Fruit fly (Drosophila melanogaster) whole organism, prepupa: ENCODE data around the gene Gr64c.

Experiments used
- CG10631 ChIP-seq: fragments of 200-800 bp; sonication (Bioruptor generic); optimal IDR thresholded peaks from 2 replicates; lab custom pipeline; 2016; ENCODE audit warnings: missing biosample characterization, missing genetic modification characterization
- CG10669 ChIP-seq: fragments of 200-800 bp; sonication (Bioruptor generic); optimal IDR thresholded peaks from 3 replicates; lab custom pipeline; 2018; ENCODE audit warnings: missing biosample characterization, mild to moderate bottlenecking, missing genetic modification characterization, moderate library complexity
- CG11294 ChIP-seq: fragments of 200-800 bp; sonication (Bioruptor generic); IDR thresholded peaks from 2 replicates; pipeline ENCODE4 v1.3.6; 2022; ENCODE audit warnings: missing biosample characterization, missing genetic modification characterization
- CG1621 ChIP-seq: fragments of 200-800 bp; sonication (Bioruptor generic); optimal IDR thresholded peaks from 3 replicates; lab custom pipeline; 2018; ENCODE audit warnings: missing biosample characterization, mild to moderate bottlenecking, missing genetic modification characterization
- CG16779 ChIP-seq: fragments of 200-800 bp; sonication (Bioruptor generic); optimal IDR thresholded peaks from 3 replicates; lab custom pipeline; 2017; ENCODE audit warnings: missing biosample characterization, mild to moderate bottlenecking, missing genetic modification characterization
- CG3032 ChIP-seq: fragments of 200-800 bp; optimal IDR thresholded peaks from 2 replicates; lab custom pipeline; 2019; ENCODE audit warnings: missing biosample characterization, mild to moderate bottlenecking, missing genetic modification characterization, moderate library complexity
- CG32006 ChIP-seq: fragments of 200-800 bp; sonication (Bioruptor generic); optimal IDR thresholded peaks from 3 replicates; lab custom pipeline; 2017; ENCODE audit warnings: missing biosample characterization, mild to moderate bottlenecking, missing genetic modification characterization
- CG4318 ChIP-seq: fragments of 200-800 bp; sonication (Bioruptor generic); optimal IDR thresholded peaks from 3 replicates; lab custom pipeline; 2017; ENCODE audit warnings: missing biosample characterization, mild to moderate bottlenecking, missing genetic modification characterization
- CG6163 ChIP-seq: fragments of 200-800 bp; sonication (Bioruptor generic); IDR thresholded peaks from 3 replicates; pipeline ENCODE4 v1.3.6; 2022; ENCODE audit warnings: missing biosample characterization, missing genetic modification characterization
- CG6792 ChIP-seq: fragments of 200-800 bp; sonication (Bioruptor generic); optimal IDR thresholded peaks from 3 replicates; lab custom pipeline; 2016; ENCODE audit warnings: missing biosample characterization, missing genetic modification characterization
- CG8119 ChIP-seq: fragments of 200-800 bp; sonication (Bioruptor generic); IDR thresholded peaks from 3 replicates; pipeline ENCODE4 v1.3.6; 2022; ENCODE audit warnings: missing biosample characterization, missing genetic modification characterization
- CG8319 ChIP-seq: fragments of 200-800 bp; sonication (Bioruptor generic); optimal IDR thresholded peaks from 3 replicates; lab custom pipeline; 2016; ENCODE audit warnings: missing biosample characterization, missing genetic modification characterization
- CG8632 ChIP-seq: fragments of 200-800 bp; sonication (Bioruptor generic); optimal IDR thresholded peaks from 3 replicates; lab custom pipeline; 2016; ENCODE audit warnings: missing biosample characterization, missing genetic modification characterization
- CG9139 ChIP-seq: fragments of 200-800 bp; sonication (Bioruptor generic); optimal IDR thresholded peaks from 3 replicates; lab custom pipeline; 2017; ENCODE audit warnings: missing biosample characterization, mild to moderate bottlenecking, missing genetic modification characterization
- Eip75B ChIP-seq: fragments of 200-800 bp; sonication (Bioruptor generic); optimal IDR thresholded peaks from 3 replicates; lab custom pipeline; 2016; ENCODE audit warnings: missing biosample characterization, missing genetic modification characterization
- Eip78C ChIP-seq: fragments of 200-800 bp; sonication (Bioruptor generic); peaks from one replicate; lab custom pipeline; 2016; ENCODE audit warnings: missing biosample characterization, missing genetic modification characterization
- Ets21C ChIP-seq: fragments of 200-800 bp; sonication (Bioruptor generic); optimal IDR thresholded peaks from 3 replicates; lab custom pipeline; 2016; ENCODE audit warnings: missing biosample characterization, missing genetic modification characterization
- Gug ChIP-seq: fragments of 200-800 bp; sonication (Bioruptor generic); IDR thresholded peaks from 2 replicates; pipeline ENCODE4 v1.3.6; 2022; ENCODE audit warnings: missing biosample characterization, missing genetic modification characterization
- Hr4 ChIP-seq: fragments of 200-800 bp; sonication (Bioruptor generic); optimal IDR thresholded peaks from 3 replicates; lab custom pipeline; 2016; ENCODE audit warnings: missing biosample characterization, missing genetic modification characterization
- Lpt ChIP-seq: fragments of 200-800 bp; sonication (Bioruptor generic); optimal IDR thresholded peaks from 3 replicates; lab custom pipeline; 2016; ENCODE audit warnings: missing biosample characterization, missing genetic modification characterization
- OdsH ChIP-seq: fragments of 200-800 bp; sonication (Bioruptor generic); optimal IDR thresholded peaks from 3 replicates; lab custom pipeline; 2016; ENCODE audit warnings: missing biosample characterization, missing genetic modification characterization
- Sox102F ChIP-seq: fragments of 200-800 bp; sonication (Bioruptor generic); optimal IDR thresholded peaks from 2 replicates; lab custom pipeline; 2016; ENCODE audit warnings: missing biosample characterization, mild to moderate bottlenecking, missing genetic modification characterization
- Sox14 ChIP-seq: fragments of 200-800 bp; sonication (Bioruptor generic); optimal IDR thresholded peaks from 3 replicates; lab custom pipeline; 2016; ENCODE audit warnings: missing biosample characterization, missing genetic modification characterization
- Sox15 ChIP-seq: fragments of 200-800 bp; sonication (Bioruptor generic); optimal IDR thresholded peaks from 3 replicates; lab custom pipeline; 2016; ENCODE audit warnings: missing biosample characterization, missing genetic modification characterization
- acj6 ChIP-seq: fragments of 200-800 bp; sonication (Bioruptor generic); optimal IDR thresholded peaks from 3 replicates; lab custom pipeline; 2016; ENCODE audit warnings: missing biosample characterization, missing genetic modification characterization
- cyc ChIP-seq: fragments of 200-800 bp; sonication (Bioruptor generic); optimal IDR thresholded peaks from 3 replicates; lab custom pipeline; 2016; ENCODE audit warnings: missing biosample characterization, missing genetic modification characterization
- dac ChIP-seq: fragments of 200-800 bp; sonication (Bioruptor generic); optimal IDR thresholded peaks from 2 replicates; lab custom pipeline; 2017; ENCODE audit warnings: missing biosample characterization, mild to moderate bottlenecking, missing genetic modification characterization
- dsx ChIP-seq: fragments of 200-800 bp; optimal IDR thresholded peaks from 3 replicates; lab custom pipeline; 2019; ENCODE audit warnings: missing biosample characterization, mild to moderate bottlenecking, missing genetic modification characterization, moderate library complexity; ENCODE audit not compliant: poor library complexity, severe bottlenecking
- esn ChIP-seq: fragments of 200-800 bp; sonication (Bioruptor generic); optimal IDR thresholded peaks from 2 replicates; lab custom pipeline; 2016; ENCODE audit warnings: missing biosample characterization, mild to moderate bottlenecking, missing genetic modification characterization, moderate library complexity
- fd85E ChIP-seq: fragments of 200-800 bp; sonication (Bioruptor generic); optimal IDR thresholded peaks from 3 replicates; lab custom pipeline; 2016; ENCODE audit warnings: missing biosample characterization, missing genetic modification characterization
- fkh ChIP-seq: fragments of 200-800 bp; sonication (Bioruptor generic); optimal IDR thresholded peaks from 3 replicates; lab custom pipeline; 2017; ENCODE audit warnings: missing biosample characterization, mild to moderate bottlenecking, missing genetic modification characterization, moderate library complexity
- lz ChIP-seq: fragments of 200-800 bp; sonication (Bioruptor generic); optimal IDR thresholded peaks from 3 replicates; lab custom pipeline; 2016; ENCODE audit warnings: missing biosample characterization, missing genetic modification characterization
- net ChIP-seq: fragments of 200-800 bp; sonication (Bioruptor generic); optimal IDR thresholded peaks from 3 replicates; lab custom pipeline; 2016; ENCODE audit warnings: missing biosample characterization, missing genetic modification characterization
- salr ChIP-seq, 2 experiments: fragments of 200-800 bp; sonication (Bioruptor generic); optimal IDR thresholded peaks; 3 replicates each; lab custom pipeline; 2016 to 2018; ENCODE audit warnings: missing biosample characterization in 2 of 2, missing genetic modification characterization in 2 of 2, mild to moderate bottlenecking in 1 of 2
- ss ChIP-seq, 2 experiments: fragments of 200-800 bp; sonication (Bioruptor generic); optimal IDR thresholded peaks; 2 replicates in 1 of 2; 3 replicates in 1 of 2; lab custom pipeline; 2017 to 2018; ENCODE audit warnings: mild to moderate bottlenecking in 2 of 2, missing biosample characterization in 2 of 2, missing genetic modification characterization in 2 of 2, moderate library complexity in 1 of 2
- svp ChIP-seq: fragments of 200-800 bp; sonication (Bioruptor generic); peaks from one replicate; lab custom pipeline; 2016; ENCODE audit warnings: missing biosample characterization, missing genetic modification characterization
- vri ChIP-seq: fragments of 200-800 bp; sonication (Bioruptor generic); optimal IDR thresholded peaks from 3 replicates; lab custom pipeline; 2016; ENCODE audit warnings: missing biosample characterization, mild to moderate bottlenecking, missing genetic modification characterization

Gr64c gene

dm6 chr3L:4028305-4028704 is at the start of gene Gr64c, which contains the start of gene Gr64b:
Gene Gr64c, plus strand, starts transcription at chr3L:4028605.
Gene Gr64b, plus strand, starts transcription at chr3L:4028605.
- TF ChIP-seq CG4318 (GFP tag; lab: Kevin White, UChicago), result no peak
- TF ChIP-seq vri, result no peak
- TF ChIP-seq CG10669 (GFP tag; lab: Kevin White, UChicago), result no peak
- TF ChIP-seq CG32006 (GFP tag; lab: Kevin White, UChicago), result no peak
- no peak for TF ChIP-seq CG11294 (GFP tag; lab: Robert Waterston, UW)
- TF ChIP-seq, all 60 proteins: peak for 0

- no peak for TF ChIP-seq dac (GFP tag; lab: Kevin White, UChicago)
Observed at dm6 chr3L:3978762-3979516, 49.5 kb upstream of the Gr64c start.

- no peak for TF ChIP-seq lz (GFP tag; lab: Kevin White, UChicago)
- no peak for TF ChIP-seq CG4318 (GFP tag; lab: Kevin White, UChicago)
- TF ChIP-seq dac (GFP tag; lab: Kevin White, UChicago), result no peak
- TF ChIP-seq CG16779 (tag; lab: Kevin White, UChicago), result no peak
- TF ChIP-seq Gug (GFP tag; lab: Robert Waterston, UW), result no peak
- no peak for TF ChIP-seq Eip78C (GFP tag; lab: Kevin White, UChicago)
- TF ChIP-seq fd85E (GFP tag; lab: Kevin White, UChicago), result no peak
- no peak for TF ChIP-seq Hr4 (GFP tag; lab: Kevin White, UChicago)
- TF ChIP-seq fkh, result no peak
- TF ChIP-seq salr (GFP tag; optimal IDR thresholded peaks at IDR 0.05; lab: Kevin White, UChicago), result no peak
- no peak for TF ChIP-seq acj6 (GFP tag; lab: Kevin White, UChicago)
- TF ChIP-seq Sox15, result no peak
- no peak for TF ChIP-seq cyc (GFP tag; lab: Kevin White, UChicago)
- no peak for TF ChIP-seq CG10631
- no peak for TF ChIP-seq OdsH (GFP tag; lab: Kevin White, UChicago)
- no peak for TF ChIP-seq CG11294 (GFP tag; lab: Robert Waterston, UW)
Observed at dm6 chr3L:3980027-3980426, 48.4 kb upstream of the Gr64c start.

- TF ChIP-seq CG6163 (GFP tag; lab: Robert Waterston, UW), result 0 out of 3 replicates have a peak, but pooled peaks have one; percentile 15
- no peak for TF ChIP-seq vri
- no peak for TF ChIP-seq acj6 (GFP tag; lab: Kevin White, UChicago)
- TF ChIP-seq net (GFP tag; lab: Kevin White, UChicago), result no peak
- TF ChIP-seq Sox102F (GFP tag; lab: Kevin White, UChicago), result no peak
- TF ChIP-seq CG6792 (GFP tag; lab: Kevin White, UChicago), result no peak
- TF ChIP-seq dsx (GFP tag; lab: Kevin White, UChicago), result no peak
- no peak for TF ChIP-seq CG8119 (GFP tag; lab: Robert Waterston, UW)
- no peak for TF ChIP-seq CG1621 (tag; lab: Kevin White, UChicago)
- no peak for TF ChIP-seq Eip78C (GFP tag; lab: Kevin White, UChicago)
- no peak for TF ChIP-seq OdsH (GFP tag; lab: Kevin White, UChicago)
- TF ChIP-seq CG8632 (GFP tag; lab: Kevin White, UChicago), result no peak
- TF ChIP-seq svp (GFP tag; lab: Kevin White, UChicago), result peak; percentile 57
- no peak for TF ChIP-seq Lpt (GFP tag; lab: Kevin White, UChicago)
- TF ChIP-seq dac (GFP tag; lab: Kevin White, UChicago), result no peak
Observed at dm6 chr3L:3983466-3983946, 44.9 kb upstream of the Gr64c start, which contains the start of gene scrt. Gene scrt, plus strand, starts transcription at chr3L:3983896.

- no peak for TF ChIP-seq ss (GFP tag; optimal IDR thresholded peaks at IDR 0.05; lab: Kevin White, UChicago)
- no peak for TF ChIP-seq CG3032 (tag; lab: Kevin White, UChicago)
- TF ChIP-seq vri, result no peak
- no peak for TF ChIP-seq Eip75B
- TF ChIP-seq CG32006 (GFP tag; lab: Kevin White, UChicago), result no peak
- no peak for TF ChIP-seq CG6792 (GFP tag; lab: Kevin White, UChicago)
- no peak for TF ChIP-seq esn (GFP tag; lab: Kevin White, UChicago)
- TF ChIP-seq Ets21C (GFP tag; lab: Kevin White, UChicago), result no peak
- TF ChIP-seq Sox14 (GFP tag; lab: Kevin White, UChicago), result no peak
- TF ChIP-seq cyc (GFP tag; lab: Kevin White, UChicago), result no peak
- no peak for TF ChIP-seq Gug (GFP tag; lab: Robert Waterston, UW)
- no peak for TF ChIP-seq CG9139 (GFP tag; lab: Kevin White, UChicago)
- TF ChIP-seq CG8319 (GFP tag; lab: Kevin White, UChicago), result no peak
Observed at dm6 chr3L:3995554-3995953, 32.9 kb upstream of the Gr64c start.
